Fruit fly (Drosophila melanogaster): ENCODE measurements around the gene ND-20L.
A peak's percentile ranks its signal among the peaks of the same experiment; 100 is the strongest.

The ND-20L gene

DNA sequence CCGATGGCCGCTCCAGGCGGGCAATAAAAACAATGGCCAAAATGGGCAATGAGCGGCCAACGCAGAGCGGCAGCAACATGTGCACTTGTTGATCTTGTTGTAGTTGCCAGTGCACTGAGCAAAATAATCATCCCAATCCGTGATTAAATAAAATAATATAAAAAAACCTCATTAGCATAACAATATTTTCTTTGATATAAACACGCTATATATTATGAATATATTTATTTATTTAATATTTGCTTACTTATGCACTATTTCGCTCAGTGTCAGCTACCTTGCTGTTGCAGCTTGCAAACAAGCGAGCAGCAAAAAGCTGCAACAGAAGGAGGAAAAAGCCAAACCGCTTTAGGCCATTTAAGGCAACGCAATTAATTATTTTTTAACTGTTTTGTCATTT is 3.8 kb downstream of the ND-20L start (continued):
- TF ChIP-seq HLH3B (GFP tag; IDR thresholded peaks at IDR 0.05): peak; percentile 31; the same call in 1 of the 2 replicates
- TF ChIP-seq row (GFP tag; IDR thresholded peaks at IDR 0.05): peak; percentile 23; the same call in 1 of the 3 replicates
- TF ChIP-seq knrl (GFP tag; IDR thresholded peaks at IDR 0.05; ENCODE audit: partially characterized antibody): no peak
- TF ChIP-seq Nf-YB (GFP tag; optimal IDR thresholded peaks at IDR 0.05): no peak
- TF ChIP-seq Jarid2 (GFP tag; optimal IDR thresholded peaks at IDR 0.05): no peak
- TF ChIP-seq CG9215 (GFP tag; IDR thresholded peaks at IDR 0.05): no peak
- TF ChIP-seq CG11456 (GFP tag; IDR thresholded peaks at IDR 0.05): 0 out of 3 replicates have a peak, but pooled peaks have one; percentile 11
- no peak for TF ChIP-seq slp2 (GFP tag; optimal IDR thresholded peaks at IDR 0.05)
- peak; percentile 10 for TF ChIP-seq Spps (tag; optimal IDR thresholded peaks at IDR 0.05)
- peak; percentile 40 for TF ChIP-seq Oli (tag; optimal IDR thresholded peaks at IDR 0.05)
- peak in 1 of 2 experiments; percentile 53 for TF ChIP-seq Hr51 (GFP tag; optimal IDR thresholded peaks at IDR 0.05)
- no peak for TF ChIP-seq amos (GFP tag; IDR thresholded peaks at IDR 0.05; ENCODE audit: partially characterized antibody)
- TF ChIP-seq CG2712 (tag; optimal IDR thresholded peaks at IDR 0.05): peak; percentile 65
- peak; percentile 27 for TF ChIP-seq Xbp1 (GFP tag; optimal IDR thresholded peaks at IDR 0.05)
- TF ChIP-seq ap (GFP tag; IDR thresholded peaks at IDR 0.05): peak; percentile 42; the same call in 1 of the 2 replicates
- TF ChIP-seq vnd (GFP tag; IDR thresholded peaks at IDR 0.05; ENCODE audit: partially characterized antibody): no peak
- peak; percentile 62; the same call in 1 of the 2 replicates for TF ChIP-seq CG17328 (GFP tag; IDR thresholded peaks at IDR 0.05)
- TF ChIP-seq CG1603 (tag; optimal IDR thresholded peaks at IDR 0.05): no peak
- TF ChIP-seq klu (GFP tag; IDR thresholded peaks at IDR 0.05): no peak
- no peak for TF ChIP-seq cwo (GFP tag; optimal IDR thresholded peaks at IDR 0.05)
- TF ChIP-seq D19A (tag; optimal IDR thresholded peaks at IDR 0.05): peak; percentile 15
- TF ChIP-seq MBD-R2 (GFP tag; IDR thresholded peaks at IDR 0.05): no peak
- TF ChIP-seq Dp (GFP tag; optimal IDR thresholded peaks at IDR 0.05): no peak
- TF ChIP-seq CG17361 (GFP tag; IDR thresholded peaks at IDR 0.05): peak; percentile 51; the same call in 1 of the 3 replicates
- TF ChIP-seq CG9797 (GFP tag; optimal IDR thresholded peaks at IDR 0.05): no peak
- no peak for TF ChIP-seq CG5180 (GFP tag; optimal IDR thresholded peaks at IDR 0.05)
- no peak for TF ChIP-seq Rfx (GFP tag; IDR thresholded peaks at IDR 0.05)
- TF ChIP-seq tgo (GFP tag; IDR thresholded peaks at IDR 0.05): peak; percentile 42; the same call in 1 of the 3 replicates
- TF ChIP-seq ato (GFP tag; IDR thresholded peaks at IDR 0.05; ENCODE audit: partially characterized antibody): no peak
- no peak for TF ChIP-seq CG16779 (GFP tag; IDR thresholded peaks at IDR 0.05)
- TF ChIP-seq CG2120 (GFP tag; optimal IDR thresholded peaks at IDR 0.05): no peak
- TF ChIP-seq CG15269 (tag; optimal IDR thresholded peaks at IDR 0.05): peak; percentile 7
- TF ChIP-seq CG10209 (GFP tag; optimal IDR thresholded peaks at IDR 0.05): peak; percentile 27
- peak; percentile 40 for TF ChIP-seq fd96Cb (tag; optimal IDR thresholded peaks at IDR 0.05)
- peak; percentile 39 for TF ChIP-seq CG1602 (GFP tag; optimal IDR thresholded peaks at IDR 0.05)
- TF ChIP-seq dati (GFP tag; IDR thresholded peaks at IDR 0.05): no peak
- no peak for TF ChIP-seq Max (GFP tag; optimal IDR thresholded peaks at IDR 0.05)
- no peak for TF ChIP-seq crol (GFP tag; IDR thresholded peaks at IDR 0.05)
- TF ChIP-seq Sox102F (GFP tag; optimal IDR thresholded peaks at IDR 0.05): peak; percentile 61
- no peak for TF ChIP-seq CG9437 (GFP tag; optimal IDR thresholded peaks at IDR 0.05)
- TF ChIP-seq CG4820 (GFP tag; optimal IDR thresholded peaks at IDR 0.05): peak; percentile 3
- peak; percentile 20 for TF ChIP-seq grau (tag; optimal IDR thresholded peaks at IDR 0.05)
- 0 out of 2 replicates have a peak, but pooled peaks have one; percentile 25 for TF ChIP-seq ranshi (GFP tag; IDR thresholded peaks at IDR 0.05)
- TF ChIP-seq sr (GFP tag; IDR thresholded peaks at IDR 0.05): no peak
- no peak for TF ChIP-seq Hr3 (GFP tag; optimal IDR thresholded peaks at IDR 0.05)
- TF ChIP-seq CG13424 (tag; optimal IDR thresholded peaks at IDR 0.05): peak; percentile 30
- TF ChIP-seq zfh1 (GFP tag; IDR thresholded peaks at IDR 0.05): peak; percentile 42; the same call in 1 of the 3 replicates
- no peak for TF ChIP-seq scrt (GFP tag; optimal IDR thresholded peaks at IDR 0.05)
- TF ChIP-seq ab (GFP tag; optimal IDR thresholded peaks at IDR 0.05): no peak
- TF ChIP-seq Ada2b (GFP tag; IDR thresholded peaks at IDR 0.05): peak; percentile 33; the same call in 1 of the 2 replicates
